Comparison of ENCODE assay signal across 6 fruit fly cellular contexts in the genomic region with DNA sequence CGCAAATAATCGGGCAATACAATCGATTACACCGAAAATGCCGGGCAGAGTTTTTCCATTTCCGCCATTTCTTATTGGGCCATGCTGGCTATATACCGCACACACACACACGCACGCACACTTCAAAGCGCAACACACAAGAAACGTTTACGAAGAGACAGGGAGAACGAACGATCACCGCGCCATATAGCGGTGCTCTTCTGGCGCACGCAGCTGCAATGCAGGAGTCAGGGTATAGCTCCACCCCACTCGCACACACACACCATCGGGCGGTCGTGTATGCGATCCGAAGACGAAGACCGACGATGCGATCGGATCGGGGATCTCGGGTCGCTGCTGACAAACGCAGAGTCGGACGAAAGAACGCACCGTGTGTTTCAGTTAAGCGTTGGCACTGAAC.
TF ChIP-seq lines count a peak whose summit lies in the region.

wg (plus strand) TSS at position 378 of the 400 bp plus-strand sequence.

- peak; percentile 51 to 76 for TF ChIP-seq CTCF in S2 (optimal IDR thresholded peaks at IDR 0.05; lab: Kevin White, UChicago)
- no peak for TF ChIP-seq CTCF in whole organism, embryonic (GFP tag; optimal IDR thresholded peaks at IDR 0.05; lab: Kevin White, UChicago)

TF ChIP-seq in whole organism, 6 proteins besides CTCF, POLR2A, EP300 and RAD21:
- no peak for TF ChIP-seq pan (optimal IDR thresholded peaks at IDR 0.05; lab: Kevin White, UChicago)
- TF ChIP-seq CG8478 (optimal IDR thresholded peaks at IDR 0.05; lab: Kevin White, UChicago): peak; percentile 85
- TF ChIP-seq Dll (optimal IDR thresholded peaks at IDR 0.05; lab: Kevin White, UChicago): peak; percentile 63

TF ChIP-seq in whole organism, embryonic, 481 proteins besides CTCF, POLR2A, EP300 and RAD21 (continues in another document):
- TF ChIP-seq ab (GFP tag; optimal IDR thresholded peaks at IDR 0.05; lab: Kevin White, UChicago): no peak
- TF ChIP-seq sim (GFP tag; IDR thresholded peaks at IDR 0.05; lab: Robert Waterston, UW): no peak
- TF ChIP-seq nerfin-1 (tag; optimal IDR thresholded peaks at IDR 0.05; lab: Kevin White, UChicago): no peak
- TF ChIP-seq CG6175 (GFP tag; IDR thresholded peaks at IDR 0.05; lab: Robert Waterston, UW): no peak
- TF ChIP-seq CG12236 (GFP tag; optimal IDR thresholded peaks at IDR 0.05; lab: Kevin White, UChicago): no peak
- peak; percentile 37 for TF ChIP-seq p53 (GFP tag; optimal IDR thresholded peaks at IDR 0.05; lab: Kevin White, UChicago)
- TF ChIP-seq CG2875 (GFP tag; optimal IDR thresholded peaks at IDR 0.05; lab: Kevin White, UChicago): no peak
- no peak for TF ChIP-seq Mrtf (GFP tag; IDR thresholded peaks at IDR 0.05; lab: Robert Waterston, UW)
- TF ChIP-seq sd (tag; optimal IDR thresholded peaks at IDR 0.05; lab: Kevin White, UChicago): peak; percentile 52
- TF ChIP-seq danr (GFP tag; IDR thresholded peaks at IDR 0.05; lab: Robert Waterston, UW): no peak
- TF ChIP-seq CG7372 (GFP tag; IDR thresholded peaks at IDR 0.05; lab: Robert Waterston, UW): no peak
- TF ChIP-seq Nf-YC (tag; optimal IDR thresholded peaks at IDR 0.05; lab: Kevin White, UChicago): peak; percentile 99
- TF ChIP-seq chif (GFP tag; optimal IDR thresholded peaks at IDR 0.05; lab: Kevin White, UChicago): peak in 1 of 2 experiments; percentile 47
- no peak for TF ChIP-seq CG6765 (GFP tag; optimal IDR thresholded peaks at IDR 0.05; lab: Kevin White, UChicago)
- TF ChIP-seq CG32772 (GFP tag; IDR thresholded peaks at IDR 0.05; lab: Robert Waterston, UW): no peak
- TF ChIP-seq ci (GFP tag; IDR thresholded peaks at IDR 0.05; lab: Robert Waterston, UW): peak; percentile 75; the same call in 2 of the 3 replicates
- TF ChIP-seq BtbVII (GFP tag; optimal IDR thresholded peaks at IDR 0.05; lab: Kevin White, UChicago): no peak
- no peak for TF ChIP-seq Side (GFP tag; optimal IDR thresholded peaks at IDR 0.05; lab: Kevin White, UChicago)
- TF ChIP-seq CG11560 (tag; IDR thresholded peaks at IDR 0.05; lab: Robert Waterston, UW): no peak
- TF ChIP-seq Dfd (GFP tag; optimal IDR thresholded peaks at IDR 0.05; lab: Kevin White, UChicago): no peak

TF ChIP-seq in whole organism, prepupa, 60 proteins besides CTCF, POLR2A, EP300 and RAD21 (continues in another document):
- TF ChIP-seq CG3919 (GFP tag; optimal IDR thresholded peaks at IDR 0.05; lab: Kevin White, UChicago): peak; percentile 35
- no peak for TF ChIP-seq CG31627 (GFP tag; optimal IDR thresholded peaks at IDR 0.05; lab: Kevin White, UChicago)
- peak; percentile 39 for TF ChIP-seq dsx (GFP tag; optimal IDR thresholded peaks at IDR 0.05; lab: Kevin White, UChicago; ENCODE audit: poor library complexity, severe bottlenecking)
- peak; percentile 78 for TF ChIP-seq Eip78C (GFP tag; lab: Kevin White, UChicago)
- no peak for TF ChIP-seq CG11294 (GFP tag; IDR thresholded peaks at IDR 0.05; lab: Robert Waterston, UW)
- no peak for TF ChIP-seq CG6792 (GFP tag; optimal IDR thresholded peaks at IDR 0.05; lab: Kevin White, UChicago)
- 0 out of 3 replicates have a peak, but pooled peaks have one; percentile 21 for TF ChIP-seq eg (GFP tag; IDR thresholded peaks at IDR 0.05; lab: Robert Waterston, UW)
- no peak for TF ChIP-seq CG32006 (GFP tag; optimal IDR thresholded peaks at IDR 0.05; lab: Kevin White, UChicago)
- no peak for TF ChIP-seq Lpt (GFP tag; optimal IDR thresholded peaks at IDR 0.05; lab: Kevin White, UChicago)
- TF ChIP-seq CG11902 (GFP tag; optimal IDR thresholded peaks at IDR 0.05; lab: Kevin White, UChicago): no peak
- TF ChIP-seq pdm3 (GFP tag; optimal IDR thresholded peaks at IDR 0.05; lab: Kevin White, UChicago): peak; percentile 15
- TF ChIP-seq Eip75B (GFP tag; optimal IDR thresholded peaks at IDR 0.05; lab: Kevin White, UChicago): peak; percentile 31
- TF ChIP-seq CG16779 (tag; optimal IDR thresholded peaks at IDR 0.05; lab: Kevin White, UChicago): no peak
- no peak for TF ChIP-seq CG4318 (GFP tag; optimal IDR thresholded peaks at IDR 0.05; lab: Kevin White, UChicago)
- TF ChIP-seq Sox14 (GFP tag; optimal IDR thresholded peaks at IDR 0.05; lab: Kevin White, UChicago): peak; percentile 22
- TF ChIP-seq Hr4 (GFP tag; optimal IDR thresholded peaks at IDR 0.05; lab: Kevin White, UChicago): no peak
- TF ChIP-seq Blimp-1 (GFP tag; optimal IDR thresholded peaks at IDR 0.05; lab: Kevin White, UChicago): no peak
- no peak for TF ChIP-seq spab (GFP tag; optimal IDR thresholded peaks at IDR 0.05; lab: Kevin White, UChicago)
- no peak for TF ChIP-seq Sox15 (GFP tag; optimal IDR thresholded peaks at IDR 0.05; lab: Kevin White, UChicago)
- TF ChIP-seq Eip93F (GFP tag; optimal IDR thresholded peaks at IDR 0.05; lab: Kevin White, UChicago): no peak
- no peak for TF ChIP-seq CG6163 (GFP tag; IDR thresholded peaks at IDR 0.05; lab: Robert Waterston, UW)
- TF ChIP-seq CG10631 (GFP tag; optimal IDR thresholded peaks at IDR 0.05; lab: Kevin White, UChicago): no peak

TF ChIP-seq in whole organism, pupa, 21 proteins besides CTCF, POLR2A, EP300 and RAD21:
- TF ChIP-seq gl (tag; optimal IDR thresholded peaks at IDR 0.05; lab: Kevin White, UChicago) (peak; percentile 38), CG17806 (tag; optimal IDR thresholded peaks at IDR 0.05; lab: Kevin White, UChicago) (no peak), CG12605 (GFP tag; IDR thresholded peaks at IDR 0.05; lab: Robert Waterston, UW) (no peak), Ets98B (GFP tag; IDR thresholded peaks at IDR 0.05; lab: Robert Waterston, UW) (0 out of 2 replicates have a peak, but pooled peaks have one; percentile 18), D1 (tag; optimal IDR thresholded peaks at IDR 0.05; lab: Kevin White, UChicago) (no peak), rn (GFP tag; IDR thresholded peaks at IDR 0.05; lab: Robert Waterston, UW) (no peak), CG10348 (GFP tag; IDR thresholded peaks at IDR 0.05; lab: Robert Waterston, UW) (no peak), CG8159 (tag; optimal IDR thresholded peaks at IDR 0.05; lab: Kevin White, UChicago) (peak; percentile 17), CG32121 (GFP tag; IDR thresholded peaks at IDR 0.05; lab: Robert Waterston, UW) (peak; percentile 43; the same call in 1 of the 2 replicates), CG4496 (GFP tag; IDR thresholded peaks at IDR 0.05; lab: Robert Waterston, UW) (peak; percentile 53; the same call in 2 of the 3 replicates), CG34367 (tag; optimal IDR thresholded peaks at IDR 0.05; lab: Kevin White, UChicago) (no peak), CG15710 (tag; optimal IDR thresholded peaks at IDR 0.05; lab: Kevin White, UChicago) (no peak), fd96Ca (GFP tag; IDR thresholded peaks at IDR 0.05; lab: Robert Waterston, UW) (peak; percentile 41; the same call in 1 of the 3 replicates), EcR (GFP tag; optimal IDR thresholded peaks at IDR 0.05; lab: Kevin White, UChicago) (peak; percentile 39), CG9948 (tag; optimal IDR thresholded peaks at IDR 0.05; lab: Kevin White, UChicago) (no peak), CG8301 (tag; optimal IDR thresholded peaks at IDR 0.05; lab: Kevin White, UChicago) (no peak), Pif1B (GFP tag; optimal IDR thresholded peaks at IDR 0.05; lab: Kevin White, UChicago) (peak; percentile 9), CG13204 (GFP tag; optimal IDR thresholded peaks at IDR 0.05; lab: Kevin White, UChicago) (peak; percentile 21), CG14655 (GFP tag; optimal IDR thresholded peaks at IDR 0.05; lab: Kevin White, UChicago) (no peak), Pif1A (GFP tag; optimal IDR thresholded peaks at IDR 0.05; lab: Kevin White, UChicago) (peak; percentile 30), Snoo (tag; optimal IDR thresholded peaks at IDR 0.05; lab: Kevin White, UChicago) (no peak)

TF ChIP-seq in whole organism, wandering third instar larva, 38 proteins besides CTCF, POLR2A, EP300 and RAD21:
- TF ChIP-seq tai (GFP tag; optimal IDR thresholded peaks at IDR 0.05; lab: Kevin White, UChicago) (no peak), psq (GFP tag; optimal IDR thresholded peaks at IDR 0.05; lab: Kevin White, UChicago) (peak; percentile 14), Hr83 (GFP tag; optimal IDR thresholded peaks at IDR 0.05; lab: Kevin White, UChicago; ENCODE audit: poor library complexity, severe bottlenecking) (peak; percentile 43), Myc (optimal IDR thresholded peaks at IDR 0.05; lab: Kevin White, UChicago) (no peak), N (GFP tag; optimal IDR thresholded peaks at IDR 0.05; lab: Kevin White, UChicago) (peak; percentile 50), Rel (GFP tag; optimal IDR thresholded peaks at IDR 0.05; lab: Kevin White, UChicago) (no peak), Rel (tag; optimal IDR thresholded peaks at IDR 0.05; lab: Kevin White, UChicago) (peak; percentile 21), Dfd (GFP tag; optimal IDR thresholded peaks at IDR 0.05; lab: Kevin White, UChicago) (peak; percentile 35), Vsx2 (GFP tag; optimal IDR thresholded peaks at IDR 0.05; lab: Kevin White, UChicago; ENCODE audit: partially characterized antibody) (peak; percentile 70)
